Worm (Caenorhabditis elegans) whole organism, L4 larva: ENCODE data around the gene srw-73.

Experiments
- F10B5.3 ChIP-seq: sonication (generic microtip); optimal IDR thresholded peaks from 2 replicates; lab custom pipeline; 2016; ENCODE audit warnings: mild to moderate bottlenecking, missing genetic modification characterization, missing compliant biosample characterization
- F26F4.8 ChIP-seq: fragments of 200-800 bp; sonication (Bioruptor generic); conservative IDR thresholded peaks from 2 replicates; pipeline ENCODE4 v1.3.6; 2022; ENCODE audit warnings: missing genetic modification characterization, missing compliant biosample characterization
- F49E8.2 ChIP-seq: sonication (generic microtip); optimal IDR thresholded peaks from 2 replicates; lab custom pipeline; 2016; ENCODE audit warnings: missing compliant biosample characterization, mild to moderate bottlenecking, missing genetic modification characterization, borderline replicate concordance
- T20F7.1 ChIP-seq: fragments of 200-800 bp; sonication (Bioruptor generic); optimal IDR thresholded peaks from 2 replicates; lab custom pipeline; 2018; ENCODE audit warnings: mild to moderate bottlenecking, missing genetic modification characterization, missing compliant biosample characterization
- T26A8.4 ChIP-seq: fragments of 200-800 bp; sonication (Bioruptor generic); IDR thresholded peaks from 2 replicates; pipeline ENCODE4 v1.3.6; 2022; ENCODE audit warnings: missing genetic modification characterization, missing compliant biosample characterization
- Y5F2A.4 ChIP-seq: fragments of 200-800 bp; sonication (Bioruptor generic); optimal IDR thresholded peaks from 2 replicates; lab custom pipeline; 2018; ENCODE audit warnings: mild to moderate bottlenecking, missing genetic modification characterization, missing compliant biosample characterization
- ZK546.5 ChIP-seq, 2 experiments: sonication (generic microtip); optimal IDR thresholded peaks; 2 replicates each; lab custom pipeline; 2017; ENCODE audit warnings: missing biosample characterization in 2 of 2, missing genetic modification characterization in 2 of 2
- aha-1 ChIP-seq: fragments of 150-350 bp; peaks from one replicate; lab custom pipeline; 2014; ENCODE audit warnings: missing biosample characterization, missing genetic modification characterization
- arid-1 ChIP-seq: fragments of 200-800 bp; sonication (Bioruptor generic); conservative IDR thresholded peaks from 2 replicates; pipeline ENCODE4 v1.3.6; 2022; ENCODE audit warnings: missing genetic modification reagents, missing genetic modification characterization, missing compliant biosample characterization
- ceh-32 ChIP-seq: sonication (generic microtip); optimal IDR thresholded peaks from 2 replicates; lab custom pipeline; 2016; ENCODE audit warnings: mild to moderate bottlenecking, missing genetic modification characterization, missing compliant biosample characterization; ENCODE audit not compliant: poor library complexity
- ceh-62 ChIP-seq: sonication (generic microtip); optimal IDR thresholded peaks from 2 replicates; lab custom pipeline; 2017; ENCODE audit warnings: missing biosample characterization, missing genetic modification characterization
- ceh-82 ChIP-seq: sonication (generic microtip); optimal IDR thresholded peaks from 2 replicates; lab custom pipeline; 2017; ENCODE audit warnings: missing biosample characterization, missing genetic modification characterization
- cey-2 ChIP-seq: sonication (generic microtip); optimal IDR thresholded peaks from 3 replicates; lab custom pipeline; 2017; ENCODE audit warnings: missing genetic modification characterization, mild to moderate bottlenecking, missing compliant biosample characterization, antibody characterized with exemption, borderline replicate concordance; ENCODE audit not compliant: insufficient read depth
- daf-12 ChIP-seq: fragments of 150-350 bp; optimal IDR thresholded peaks from 2 replicates; lab custom pipeline; 2014; ENCODE audit warnings: missing biosample characterization, missing genetic modification reagents, missing genetic modification characterization
- daf-8 ChIP-seq: fragments of 200-800 bp; sonication (Bioruptor generic); IDR thresholded peaks from 2 replicates; pipeline ENCODE4 v1.3.6; 2022; ENCODE audit warnings: missing genetic modification characterization, missing compliant biosample characterization
- dmd-8 ChIP-seq: fragments of 200-800 bp; sonication (Bioruptor generic); IDR thresholded peaks from 2 replicates; pipeline ENCODE4 v1.3.6; 2022; ENCODE audit warnings: missing genetic modification characterization, missing compliant biosample characterization
- duxl-1 ChIP-seq: sonication (generic microtip); optimal IDR thresholded peaks from 2 replicates; lab custom pipeline; 2016; ENCODE audit warnings: mild to moderate bottlenecking, missing genetic modification characterization, moderate library complexity, missing compliant biosample characterization; ENCODE audit not compliant: poor library complexity
- egl-27 ChIP-seq: sonication (generic microtip); optimal IDR thresholded peaks from 3 replicates; lab custom pipeline; 2017; ENCODE audit warnings: missing biosample characterization, missing genetic modification reagents, missing genetic modification characterization
- egl-43 ChIP-seq: fragments of 200-800 bp; sonication (Bioruptor generic); IDR thresholded peaks from 2 replicates; pipeline ENCODE4 v1.3.6; 2022; ENCODE audit warnings: missing genetic modification reagents, missing genetic modification characterization, missing compliant biosample characterization
- fkh-10 ChIP-seq: fragments of 150-350 bp; optimal IDR thresholded peaks from 2 replicates; lab custom pipeline; 2014; ENCODE audit warnings: missing biosample characterization, missing genetic modification reagents, missing genetic modification characterization
- gei-8 ChIP-seq: fragments of 200-800 bp; sonication (Bioruptor generic); optimal IDR thresholded peaks from 2 replicates; lab custom pipeline; 2018; ENCODE audit warnings: mild to moderate bottlenecking, missing genetic modification characterization, missing compliant biosample characterization
- hlh-11 ChIP-seq: fragments of 200-800 bp; sonication (Bioruptor generic); optimal IDR thresholded peaks from 2 replicates; lab custom pipeline; 2018; ENCODE audit warnings: mild to moderate bottlenecking, missing genetic modification characterization, missing compliant biosample characterization
- lin-1 ChIP-seq: fragments of 200-800 bp; sonication (Bioruptor generic); IDR thresholded peaks from 2 replicates; pipeline ENCODE4 v1.3.6; 2022; ENCODE audit warnings: missing genetic modification reagents, missing genetic modification characterization, missing compliant biosample characterization
- lin-15B ChIP-seq: fragments of 150-350 bp; sonication (generic microtip); optimal IDR thresholded peaks from 3 replicates; lab custom pipeline; 2014; ENCODE audit warnings: missing biosample characterization, missing genetic modification characterization
- lin-29 ChIP-seq: fragments of 200-800 bp; sonication (Bioruptor generic); IDR thresholded peaks from 2 replicates; pipeline ENCODE4 v1.3.6; 2022; ENCODE audit warnings: missing genetic modification reagents, missing genetic modification characterization, missing compliant biosample characterization
- lin-39 ChIP-seq: fragments of 150-350 bp; optimal IDR thresholded peaks from 2 replicates; lab custom pipeline; 2014; ENCODE audit warnings: missing biosample characterization, missing genetic modification reagents, missing genetic modification characterization
- lir-3 ChIP-seq: sonication (generic microtip); optimal IDR thresholded peaks from 2 replicates; lab custom pipeline; 2016; ENCODE audit warnings: mild to moderate bottlenecking, missing genetic modification characterization, missing compliant biosample characterization
- madf-9 ChIP-seq: fragments of 200-800 bp; sonication (Bioruptor generic); conservative IDR thresholded peaks from 2 replicates; pipeline ENCODE4 v1.3.6; 2022; ENCODE audit warnings: missing genetic modification reagents, missing genetic modification characterization, missing compliant biosample characterization
- mdt-29 ChIP-seq: fragments of 200-800 bp; sonication (Bioruptor generic); IDR thresholded peaks from 2 replicates; pipeline ENCODE4 v1.3.6; 2022; ENCODE audit warnings: missing genetic modification reagents, missing genetic modification characterization, missing compliant biosample characterization
- mes-2 ChIP-seq: sonication (generic microtip); optimal IDR thresholded peaks from 2 replicates; lab custom pipeline; 2016; ENCODE audit warnings: missing genotype, mild to moderate bottlenecking, missing genetic modification characterization, missing compliant biosample characterization; ENCODE audit not compliant: poor library complexity, severe bottlenecking
- nhr-10 ChIP-seq: fragments of 150-350 bp; optimal IDR thresholded peaks from 2 replicates; lab custom pipeline; 2014; ENCODE audit warnings: missing biosample characterization, missing genetic modification characterization
- nhr-11 ChIP-seq: fragments of 150-350 bp; optimal IDR thresholded peaks from 2 replicates; lab custom pipeline; 2014; ENCODE audit warnings: missing biosample characterization, missing genetic modification characterization
- nhr-237 ChIP-seq: sonication (generic microtip); optimal IDR thresholded peaks from 2 replicates; lab custom pipeline; 2017; ENCODE audit warnings: missing biosample characterization, missing genetic modification characterization
- nhr-25 ChIP-seq: sonication (generic microtip); optimal IDR thresholded peaks from 2 replicates; lab custom pipeline; 2017; ENCODE audit warnings: missing genetic modification characterization, mild to moderate bottlenecking, missing compliant biosample characterization, antibody characterized with exemption, moderate library complexity, borderline replicate concordance; ENCODE audit not compliant: insufficient read depth
- nhr-41 ChIP-seq: fragments of 200-800 bp; sonication (Bioruptor generic); IDR thresholded peaks from 2 replicates; pipeline ENCODE4 v1.3.6; 2022; ENCODE audit warnings: missing genetic modification reagents, missing genetic modification characterization, missing compliant biosample characterization
- nhr-76 ChIP-seq: fragments of 150-350 bp; optimal IDR thresholded peaks from 2 replicates; lab custom pipeline; 2014; ENCODE audit warnings: missing biosample characterization, missing genetic modification characterization
- pha-4 ChIP-seq, 2 experiments: fragments of 150-350 bp in 1 of 2; fragments of 200-800 bp in 1 of 2; sonication (Bioruptor generic) in 1 of 2; IDR thresholded peaks in 1 of 2; optimal IDR thresholded peaks in 1 of 2; 2 replicates each; pipeline versions ENCODE4 v1.3.6 to Lab custom; 2014 to 2022; ENCODE audit warnings: missing genetic modification characterization in 2 of 2, missing genetic modification reagents in 2 of 2, missing biosample characterization in 1 of 2, missing compliant biosample characterization in 1 of 2
- saeg-2 ChIP-seq: fragments of 200-800 bp; sonication (Bioruptor generic); IDR thresholded peaks from 2 replicates; pipeline ENCODE4 v1.3.6; 2022; ENCODE audit warnings: missing genetic modification reagents, missing genetic modification characterization, missing compliant biosample characterization
- set-16 ChIP-seq: fragments of 200-800 bp; sonication (Bioruptor generic); IDR thresholded peaks from 2 replicates; pipeline ENCODE4 v1.3.6; 2022; ENCODE audit warnings: missing genetic modification reagents, missing genetic modification characterization, missing compliant biosample characterization
- skn-1 ChIP-seq: fragments of 150-350 bp; optimal IDR thresholded peaks from 2 replicates; lab custom pipeline; 2014; ENCODE audit warnings: missing biosample characterization, missing genetic modification characterization
- snpc-4 ChIP-seq: fragments of 150-350 bp; optimal IDR thresholded peaks from 2 replicates; lab custom pipeline; 2014; ENCODE audit warnings: missing biosample characterization, missing genetic modification characterization
- spr-3 ChIP-seq: fragments of 200-800 bp; sonication (Bioruptor generic); optimal IDR thresholded peaks from 2 replicates; lab custom pipeline; 2018; ENCODE audit warnings: mild to moderate bottlenecking, missing genetic modification characterization, missing compliant biosample characterization
- tra-1 ChIP-seq: fragments of 200-800 bp; sonication (Bioruptor generic); IDR thresholded peaks from 2 replicates; pipeline ENCODE4 v1.3.6; 2022; ENCODE audit warnings: missing genetic modification reagents, missing genetic modification characterization, missing compliant biosample characterization
- unc-130 ChIP-seq: sonication (generic microtip); optimal IDR thresholded peaks from 2 replicates; lab custom pipeline; 2016; ENCODE audit warnings: missing genetic modification reagents, missing genetic modification characterization, missing compliant biosample characterization
- unc-39 ChIP-seq: sonication (generic microtip); optimal IDR thresholded peaks from 2 replicates; lab custom pipeline; 2017; ENCODE audit warnings: missing biosample characterization, missing genetic modification characterization
- unc-62 ChIP-seq, 3 experiments: fragments of 150-350 bp in 1 of 3; sonication (generic microtip); optimal IDR thresholded peaks in 2 of 3; peaks in 1 of 3; 1 replicate in 1 of 3; 2 replicates in 2 of 3; lab custom pipeline; 2014 to 2017; ENCODE audit warnings: missing biosample characterization in 3 of 3, missing genetic modification characterization in 3 of 3, missing genetic modification reagents in 3 of 3, missing genotype in 1 of 3
- vab-7 ChIP-seq: fragments of 200-800 bp; sonication (Bioruptor generic); IDR thresholded peaks from 2 replicates; pipeline ENCODE4 v1.3.6; 2022; ENCODE audit warnings: missing genetic modification reagents, missing genetic modification characterization, missing compliant biosample characterization
- zag-1 ChIP-seq: fragments of 150-350 bp; optimal IDR thresholded peaks from 2 replicates; lab custom pipeline; 2014; ENCODE audit warnings: missing biosample characterization, missing genetic modification characterization
- zfp-3 ChIP-seq: fragments of 200-800 bp; sonication (Bioruptor generic); conservative IDR thresholded peaks from 2 replicates; pipeline ENCODE4 v1.3.6; 2022; ENCODE audit warnings: missing genetic modification reagents, missing genetic modification characterization, missing compliant biosample characterization

Gene srw-73

DNA sequence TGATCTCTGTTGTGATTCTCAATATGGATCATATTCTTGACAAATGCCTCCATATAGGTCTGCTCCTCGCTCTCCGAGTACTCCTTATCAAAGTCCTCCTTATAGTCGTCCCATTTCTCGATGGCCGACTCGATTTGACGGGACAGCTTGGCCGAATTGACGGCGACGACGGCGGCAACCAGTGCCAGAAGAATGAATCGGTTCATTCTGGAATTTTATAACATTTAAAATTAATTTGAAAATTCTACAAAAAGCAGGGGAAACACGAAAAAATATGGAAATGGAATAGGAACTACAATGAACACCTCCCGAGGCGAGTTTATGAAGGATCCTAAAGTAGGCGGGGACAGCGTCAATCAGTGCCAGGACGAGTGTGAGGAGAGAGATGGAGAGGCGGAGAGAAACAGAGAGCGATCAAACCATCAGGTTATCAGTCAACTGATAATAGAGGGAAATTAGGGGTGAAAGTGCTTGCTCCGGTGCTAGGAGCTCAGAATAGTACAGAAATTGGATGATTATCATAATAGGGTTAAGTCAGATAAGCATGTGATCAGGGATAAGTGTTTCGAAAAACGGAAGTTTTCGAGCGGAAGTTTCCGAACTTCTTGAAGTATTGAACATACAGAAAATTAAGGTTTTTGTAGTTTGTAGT, 6.9 kb upstream of the srw-73 start, which contains the start of gene cpl-1 (continued):
- TF ChIP-seq nhr-25 (no peak), aha-1 (peak; percentile 93), cey-2 (tag; lab: Kevin White, UChicago) (no peak), nhr-41 (GFP tag; lab: Robert Waterston, UW) (no peak), mes-2 (tag; lab: Kevin White, UChicago) (peak; percentile 3), daf-8 (no peak), F49E8.2 (no peak), lir-3 (tag; lab: Kevin White, UChicago) (no peak), saeg-2 (GFP tag; lab: Robert Waterston, UW) (no peak), lin-29 (GFP tag; lab: Robert Waterston, UW) (no peak), T20F7.1 (GFP tag; lab: Kevin White, UChicago) (peak; percentile 5), spr-3 (GFP tag; lab: Kevin White, UChicago) (no peak), nhr-10 (tag; lab: Kevin White, UChicago) (no peak), vab-7 (GFP tag; lab: Robert Waterston, UW) (no peak), ceh-62 (no peak), egl-27 (no peak), lin-15B (tag; lab: Kevin White, UChicago) (no peak), unc-130 (GFP tag; lab: Kevin White, UChicago) (no peak), fkh-10 (GFP tag; lab: Kevin White, UChicago) (no peak), skn-1 (tag; lab: Kevin White, UChicago) (no peak), nhr-11 (tag; lab: Kevin White, UChicago) (peak; percentile 17), lin-39 (no peak), tra-1 (GFP tag; lab: Robert Waterston, UW) (peak; percentile 57), daf-12 (tag; lab: Kevin White, UChicago) (no peak), madf-9 (no peak), mdt-29 (GFP tag; lab: Robert Waterston, UW) (no peak), nhr-76 (tag; lab: Kevin White, UChicago) (no peak), snpc-4 (no peak), dmd-8 (GFP tag; lab: Robert Waterston, UW) (no peak), unc-39 (tag; lab: Kevin White, UChicago) (no peak), unc-62 (GFP tag; optimal IDR thresholded peaks at IDR 0.05 in 1 of 2; lab: Kevin White, UChicago) (peak in 1 of 2 experiments; percentile 73), unc-62 (tag; optimal IDR thresholded peaks at IDR 0.05; lab: Kevin White, UChicago) (no peak), ceh-32 (tag; lab: Kevin White, UChicago) (no peak), zfp-3 (GFP tag; lab: Robert Waterston, UW) (no peak), set-16 (GFP tag; lab: Robert Waterston, UW) (no peak), duxl-1 (tag; lab: Kevin White, UChicago) (no peak), arid-1 (GFP tag; lab: Robert Waterston, UW) (no peak), egl-43 (GFP tag; lab: Robert Waterston, UW) (no peak), gei-8 (no peak), ZK546.5 (tag; optimal IDR thresholded peaks at IDR 0.05; lab: Kevin White, UChicago) (no peak), Y5F2A.4 (GFP tag; lab: Kevin White, UChicago) (no peak), T26A8.4 (no peak; the same call in none of the 2 replicates), F10B5.3 (tag; lab: Kevin White, UChicago) (no peak), ceh-82 (tag; lab: Kevin White, UChicago) (no peak), zag-1 (tag; lab: Kevin White, UChicago) (no peak), hlh-11 (tag; lab: Kevin White, UChicago) (peak; percentile 74), lin-1 (peak; percentile 40; the same call in 1 of the 2 replicates), pha-4 (GFP tag; IDR thresholded peaks at IDR 0.05; lab: Robert Waterston, UW) (no peak), pha-4 (tag; optimal IDR thresholded peaks at IDR 0.05; lab: Kevin White, UChicago) (no peak), F26F4.8 (no peak), nhr-237 (tag; lab: Kevin White, UChicago) (no peak)
